Fruit fly (Drosophila melanogaster): ENCODE data around the gene CG9168.

dm6 chr3L:1419929-1420328 is 9.1 kb downstream of the CG9168 start:
- TF ChIP-seq EcR (GFP tag; optimal IDR thresholded peaks at IDR 0.05) = no peak
- TF ChIP-seq usp (GFP tag; optimal IDR thresholded peaks at IDR 0.05) = no peak
- no peak for TF ChIP-seq psq (optimal IDR thresholded peaks at IDR 0.05)

Measured in whole organism.